1 worm cellular context compared by ENCODE assay signal in the genomic region with DNA sequence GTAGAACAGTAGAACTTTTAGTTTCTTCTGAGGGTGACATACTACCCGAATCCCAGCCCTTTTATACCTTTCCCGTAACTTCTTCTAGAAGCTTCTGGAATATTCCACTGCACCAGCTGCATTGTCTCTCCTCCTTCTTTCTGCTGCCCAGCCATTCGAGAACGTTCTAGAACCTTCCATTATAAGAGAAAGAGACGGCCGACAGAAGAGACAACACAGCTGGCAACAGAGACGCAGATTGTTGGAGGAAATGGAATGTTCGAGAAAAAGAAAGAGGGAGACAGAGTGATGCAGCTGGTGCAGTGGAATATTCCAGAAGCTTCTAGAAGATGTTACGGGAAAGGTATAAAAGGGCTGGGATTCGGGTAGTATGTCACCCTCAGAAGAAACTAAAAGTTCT.
TF ChIP-seq lines count a peak whose summit lies in the region.

A gene (minus strand): TSS at position 35 of the 400 bp plus-strand sequence.
A gene (plus strand): TSS at position 386 of the 400 bp plus-strand sequence.

TF ChIP-seq in whole organism, L1 larva, 84 proteins besides CTCF, POLR2A, EP300 and RAD21 (continued from another document):
- peak; percentile 86 for TF ChIP-seq C34B4.2 (tag; optimal IDR thresholded peaks at IDR 0.05; lab: Kevin White, UChicago)
- TF ChIP-seq ceh-82 (tag; optimal IDR thresholded peaks at IDR 0.05; lab: Kevin White, UChicago), result peak; percentile 65 to 81 (median 69)
- TF ChIP-seq zip-4 (GFP tag; optimal IDR thresholded peaks at IDR 0.05; lab: Kevin White, UChicago), result peak; percentile 76
- peak; percentile 64 for TF ChIP-seq lir-3 (tag; optimal IDR thresholded peaks at IDR 0.05; lab: Kevin White, UChicago; ENCODE audit: poor library complexity)
- TF ChIP-seq ztf-4 (tag; optimal IDR thresholded peaks at IDR 0.05; lab: Kevin White, UChicago), result peak; percentile 77
- TF ChIP-seq ets-5 (GFP tag; IDR thresholded peaks at IDR 0.05; lab: Robert Waterston, UW), result peak; percentile 98; the same call in 1 of the 2 replicates
- TF ChIP-seq mdl-1 (tag; optimal IDR thresholded peaks at IDR 0.05; lab: Kevin White, UChicago), result peak in 1 of 2 experiments; percentile 61
- peak; percentile 77 for TF ChIP-seq sup-37 (GFP tag; optimal IDR thresholded peaks at IDR 0.05; lab: Kevin White, UChicago)
